Fruit fly (Drosophila melanogaster) S2 (cell line): Measurements from ENCODE around the gene kek6.

Experiments
- CG8478 ChIP-seq: fragments of >200 bp; optimal IDR thresholded peaks from 2 replicates; lab custom pipeline; 2018
- CTCF ChIP-seq, 2 experiments: fragments of >200 bp; optimal IDR thresholded peaks; 2 replicates each; lab custom pipeline; 2018

DNA sequence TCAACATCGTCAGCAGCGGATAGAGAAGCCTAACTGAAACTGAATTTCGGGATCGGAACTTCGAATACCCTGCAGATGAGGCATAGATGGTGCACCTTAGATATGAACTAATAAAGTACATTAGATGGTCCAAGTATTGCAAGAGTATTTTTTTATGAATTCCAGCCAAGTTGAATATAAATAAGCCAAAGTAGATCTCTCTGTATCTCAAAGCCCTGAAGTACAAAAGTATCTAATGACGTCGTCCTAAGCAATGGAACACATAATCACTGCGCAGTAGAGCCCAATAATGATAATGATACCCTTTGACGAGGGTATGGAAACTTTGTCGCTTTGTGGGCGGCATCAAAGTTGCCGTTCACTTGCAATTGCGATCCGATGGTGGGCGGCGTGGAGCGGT is 87.8 kb downstream of the kek6 start:
- TF ChIP-seq CG8478 (lab: Kevin White, UChicago) (no peak), CTCF (optimal IDR thresholded peaks at IDR 0.05; lab: Kevin White, UChicago) (no peak)
